Worm (Caenorhabditis elegans) whole organism, early embryonic: ENCODE measurements around the gene mrpl-46.
"Not testable (repeated sequence)": the region's sequence is repeated elsewhere in the genome, so short reads cannot be mapped to it uniquely, and the experiment has no call there.

Experiments used
- F13C5.2 ChIP-seq: sonication (generic microtip); optimal IDR thresholded peaks from 2 replicates; lab custom pipeline; 2017; ENCODE audit warnings: mild to moderate bottlenecking, missing genetic modification characterization, inconsistent platforms, missing compliant biosample characterization
- aly-1 ChIP-seq: sonication (generic microtip); optimal IDR thresholded peaks from 2 replicates; lab custom pipeline; 2016; ENCODE audit warnings: missing genetic modification characterization, missing compliant biosample characterization
- ama-1 ChIP-seq: fragments of 150-350 bp; optimal IDR thresholded peaks from 2 replicates; lab custom pipeline; 2014
- ceh-13 ChIP-seq: fragments of 200-800 bp; sonication (Bioruptor generic); optimal IDR thresholded peaks from 2 replicates; lab custom pipeline; 2018; ENCODE audit warnings: mild to moderate bottlenecking, missing genetic modification characterization, missing compliant biosample characterization
- ceh-36 ChIP-seq: sonication (generic microtip); optimal IDR thresholded peaks from 2 replicates; lab custom pipeline; 2016; ENCODE audit warnings: missing genetic modification characterization, inconsistent platforms, missing compliant biosample characterization
- flt-1 ChIP-seq: fragments of 200-800 bp; sonication (Bioruptor generic); IDR thresholded peaks from 2 replicates; pipeline ENCODE4 v1.3.6; 2022; ENCODE audit warnings: missing genetic modification characterization, missing compliant biosample characterization
- hmbx-1 ChIP-seq: sonication (generic microtip); optimal IDR thresholded peaks from 2 replicates; lab custom pipeline; 2016; ENCODE audit warnings: mild to moderate bottlenecking, missing genetic modification characterization, missing compliant biosample characterization
- hmg-4 ChIP-seq: fragments of 200-800 bp; sonication (Bioruptor generic); optimal IDR thresholded peaks from 2 replicates; lab custom pipeline; 2018; ENCODE audit warnings: mild to moderate bottlenecking, missing genetic modification characterization, missing compliant biosample characterization
- hnd-1 ChIP-seq: sonication (generic microtip); optimal IDR thresholded peaks from 2 replicates; lab custom pipeline; 2016; ENCODE audit warnings: missing genetic modification characterization, missing compliant biosample characterization
- pes-1 ChIP-seq: fragments of 200-800 bp; sonication (Bioruptor generic); IDR thresholded peaks from 2 replicates; pipeline ENCODE4 v1.3.6; 2022; ENCODE audit warnings: missing genetic modification reagents, missing genetic modification characterization, missing compliant biosample characterization
- scrt-1 ChIP-seq: fragments of 200-800 bp; sonication (Bioruptor generic); IDR thresholded peaks from 2 replicates; pipeline ENCODE4 v1.3.6; 2022; ENCODE audit warnings: missing genetic modification characterization, missing compliant biosample characterization
- tbx-11 ChIP-seq: fragments of 200-800 bp; sonication (Bioruptor generic); IDR thresholded peaks from 2 replicates; pipeline ENCODE4 v1.3.6; 2022; ENCODE audit warnings: missing genetic modification characterization, missing compliant biosample characterization
- tbx-37 ChIP-seq: fragments of 200-800 bp; sonication (Bioruptor generic); conservative IDR thresholded peaks from 2 replicates; pipeline ENCODE4 v1.3.6; 2022; ENCODE audit warnings: missing genetic modification reagents, missing genetic modification characterization, missing compliant biosample characterization

DNA sequence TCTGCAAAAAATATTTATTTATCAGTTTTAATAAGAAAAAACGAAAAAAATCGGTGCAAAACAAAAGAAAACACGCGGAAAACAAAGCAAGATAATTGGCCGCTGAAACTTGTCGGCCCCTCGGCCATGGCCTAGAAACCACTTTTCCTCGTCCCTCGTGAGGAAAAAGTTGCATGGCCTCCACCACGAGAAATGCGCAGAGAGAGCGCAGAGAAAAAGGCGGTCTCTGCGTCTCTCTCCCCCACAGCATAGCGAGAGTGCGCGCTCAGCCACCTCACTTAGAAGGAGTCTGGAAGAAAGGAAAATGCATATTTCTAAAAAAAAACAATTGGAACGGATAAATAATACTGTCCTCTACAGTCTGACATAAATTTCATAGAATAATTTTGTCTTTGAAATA lies 12.7 kb downstream of the mrpl-46 start:
- not testable (repeated sequence) for TF ChIP-seq ama-1 (lab: Kevin White, UChicago); hmbx-1 (tag; lab: Kevin White, UChicago); scrt-1; tbx-37; aly-1 (tag; lab: Kevin White, UChicago); F13C5.2 (tag; lab: Kevin White, UChicago); ceh-36 (tag; lab: Kevin White, UChicago); ceh-13 (GFP tag; lab: Kevin White, UChicago); hmg-4; hnd-1 (tag; lab: Kevin White, UChicago)
- TF ChIP-seq flt-1 (GFP tag; lab: Robert Waterston, UW) (peak; percentile 63), pes-1 (GFP tag; lab: Robert Waterston, UW) (peak; percentile 78), tbx-11 (GFP tag; lab: Robert Waterston, UW) (peak; percentile 61; the same call in 1 of the 2 replicates)
